1 fruit fly cellular context compared by ENCODE assay signal in genomic region chr2L:4981278-4981966, dm6.
A peak's percentile ranks its signal among the peaks of the same experiment; 100 is the strongest.
TF ChIP-seq lines count a peak whose summit lies in the region.

CG8892 (minus strand) TSS chr2L:4981592.
CG34126 (plus strand) TSS chr2L:4981614.

TF ChIP-seq in whole organism, embryonic, 481 proteins besides CTCF, POLR2A, EP300 and RAD21 (continued from another document and continues in another):
- TF ChIP-seq CG4282 (GFP tag; optimal IDR thresholded peaks at IDR 0.05; lab: Kevin White, UChicago), result peak; percentile 88
- TF ChIP-seq HmgZ (tag; optimal IDR thresholded peaks at IDR 0.05; lab: Kevin White, UChicago), result peak; percentile 98
- TF ChIP-seq slou (GFP tag; optimal IDR thresholded peaks at IDR 0.05; lab: Kevin White, UChicago), result peak; percentile 98
- peak; percentile 54 for TF ChIP-seq pfk (GFP tag; optimal IDR thresholded peaks at IDR 0.05; lab: Kevin White, UChicago)
- TF ChIP-seq caup (GFP tag; optimal IDR thresholded peaks at IDR 0.05; lab: Kevin White, UChicago; ENCODE audit: severe bottlenecking), result peak; percentile 96
- TF ChIP-seq Deaf1 (tag; optimal IDR thresholded peaks at IDR 0.05; lab: Kevin White, UChicago), result peak; percentile 81
- 0 out of 3 replicates have a peak, but pooled peaks have one; percentile 28 for TF ChIP-seq HLH4C (GFP tag; IDR thresholded peaks at IDR 0.05; lab: Robert Waterston, UW; ENCODE audit: partially characterized antibody)
- peak; percentile 97 for TF ChIP-seq klu (GFP tag; IDR thresholded peaks at IDR 0.05; lab: Robert Waterston, UW)
- peak; percentile 97 for TF ChIP-seq CG33557 (GFP tag; optimal IDR thresholded peaks at IDR 0.05; lab: Kevin White, UChicago)
- peak; percentile 94 for TF ChIP-seq ranshi (GFP tag; IDR thresholded peaks at IDR 0.05; lab: Robert Waterston, UW)
- TF ChIP-seq tin (GFP tag; optimal IDR thresholded peaks at IDR 0.05; lab: Kevin White, UChicago), result peak; percentile 99
- peak; percentile 93 for TF ChIP-seq CG10959 (GFP tag; IDR thresholded peaks at IDR 0.05; lab: Robert Waterston, UW)
- TF ChIP-seq lov (optimal IDR thresholded peaks at IDR 0.05; lab: Kevin White, UChicago), result no peak
- TF ChIP-seq lov (GFP tag; IDR thresholded peaks at IDR 0.05; lab: Robert Waterston, UW), result peak; percentile 72; the same call in 2 of the 3 replicates
- peak; percentile 98 for TF ChIP-seq CG1647 (GFP tag; optimal IDR thresholded peaks at IDR 0.05; lab: Kevin White, UChicago)
- peak; percentile 89 for TF ChIP-seq CG6254 (GFP tag; optimal IDR thresholded peaks at IDR 0.05; lab: Kevin White, UChicago)
- peak; percentile 87 for TF ChIP-seq salm (tag; optimal IDR thresholded peaks at IDR 0.05; lab: Kevin White, UChicago)
- peak; percentile 97 for TF ChIP-seq Fer3 (tag; optimal IDR thresholded peaks at IDR 0.05; lab: Kevin White, UChicago)
- peak; percentile 87 for TF ChIP-seq CG33213 (GFP tag; optimal IDR thresholded peaks at IDR 0.05; lab: Kevin White, UChicago)
- peak; percentile 99 for TF ChIP-seq CG9932 (GFP tag; IDR thresholded peaks at IDR 0.05; lab: Robert Waterston, UW)
- peak; percentile 83 for TF ChIP-seq CG3995 (GFP tag; optimal IDR thresholded peaks at IDR 0.05; lab: Kevin White, UChicago)
- TF ChIP-seq Hey (tag; optimal IDR thresholded peaks at IDR 0.05; lab: Kevin White, UChicago), result peak; percentile 87
- TF ChIP-seq Nf-YC (tag; optimal IDR thresholded peaks at IDR 0.05; lab: Kevin White, UChicago), result peak; percentile 92
- peak; percentile 96 for TF ChIP-seq H15 (GFP tag; IDR thresholded peaks at IDR 0.05; lab: Robert Waterston, UW)
- TF ChIP-seq CG9215 (GFP tag; IDR thresholded peaks at IDR 0.05; lab: Robert Waterston, UW), result peak; percentile 97
- TF ChIP-seq repo (GFP tag; optimal IDR thresholded peaks at IDR 0.05; lab: Kevin White, UChicago), result peak; percentile 91
- TF ChIP-seq Mrtf (GFP tag; IDR thresholded peaks at IDR 0.05; lab: Robert Waterston, UW), result peak; percentile 96
- TF ChIP-seq Sox102F (GFP tag; optimal IDR thresholded peaks at IDR 0.05; lab: Kevin White, UChicago), result peak; percentile 94
- TF ChIP-seq CG3847 (GFP tag; IDR thresholded peaks at IDR 0.05; lab: Robert Waterston, UW), result peak; percentile 99
- TF ChIP-seq kni (GFP tag; optimal IDR thresholded peaks at IDR 0.05; lab: Kevin White, UChicago), result peak; percentile 98
- TF ChIP-seq Mes4 (GFP tag; optimal IDR thresholded peaks at IDR 0.05; lab: Kevin White, UChicago), result peak; percentile 87
- TF ChIP-seq sob (GFP tag; IDR thresholded peaks at IDR 0.05; lab: Robert Waterston, UW), result peak; percentile 98
- TF ChIP-seq Blimp-1 (GFP tag; optimal IDR thresholded peaks at IDR 0.05; lab: Kevin White, UChicago), result peak; percentile 92
- peak; percentile 97 for TF ChIP-seq tgo (GFP tag; IDR thresholded peaks at IDR 0.05; lab: Robert Waterston, UW)
- TF ChIP-seq CG17612 (GFP tag; IDR thresholded peaks at IDR 0.05; lab: Robert Waterston, UW), result peak; percentile 87
- TF ChIP-seq CG14014 (GFP tag; IDR thresholded peaks at IDR 0.05; lab: Robert Waterston, UW), result peak; percentile 95
- no peak for TF ChIP-seq cad (GFP tag; optimal IDR thresholded peaks at IDR 0.05; lab: Kevin White, UChicago)
- TF ChIP-seq CG7786 (GFP tag; optimal IDR thresholded peaks at IDR 0.05; lab: Kevin White, UChicago), result peak; percentile 96
- TF ChIP-seq sim (GFP tag; IDR thresholded peaks at IDR 0.05; lab: Robert Waterston, UW), result peak; percentile 87
- TF ChIP-seq CG4707 (GFP tag; optimal IDR thresholded peaks at IDR 0.05; lab: Kevin White, UChicago), result peak; percentile 80
- TF ChIP-seq CG17802 (tag; optimal IDR thresholded peaks at IDR 0.05; lab: Kevin White, UChicago), result peak; percentile 90
- TF ChIP-seq Poxn (GFP tag; IDR thresholded peaks at IDR 0.05; lab: Robert Waterston, UW), result peak; percentile 86
- peak; percentile 97 for TF ChIP-seq CG9727 (GFP tag; optimal IDR thresholded peaks at IDR 0.05; lab: Kevin White, UChicago)
- peak; percentile 65 for TF ChIP-seq ac (GFP tag; optimal IDR thresholded peaks at IDR 0.05; lab: Kevin White, UChicago)
- TF ChIP-seq E2f2 (GFP tag; IDR thresholded peaks at IDR 0.05; lab: Robert Waterston, UW), result peak; percentile 75
- TF ChIP-seq CG8290 (GFP tag; optimal IDR thresholded peaks at IDR 0.05; lab: Kevin White, UChicago), result peak; percentile 98
- peak; percentile 91 to 94 for TF ChIP-seq CG8290 (tag; optimal IDR thresholded peaks at IDR 0.05; lab: Kevin White, UChicago)
- peak; percentile 96 for TF ChIP-seq Dek (tag; optimal IDR thresholded peaks at IDR 0.05; lab: Kevin White, UChicago)
- TF ChIP-seq MBD-R2 (GFP tag; IDR thresholded peaks at IDR 0.05; lab: Robert Waterston, UW), result peak; percentile 97
- peak; percentile 53; the same call in 1 of the 4 replicates for TF ChIP-seq Dll (GFP tag; IDR thresholded peaks at IDR 0.05; lab: Robert Waterston, UW; ENCODE audit: partially characterized antibody)
- peak; percentile 87 for TF ChIP-seq CG8359 (GFP tag; optimal IDR thresholded peaks at IDR 0.05; lab: Kevin White, UChicago; ENCODE audit: borderline replicate concordance)
- TF ChIP-seq CG8765 (GFP tag; IDR thresholded peaks at IDR 0.05; lab: Robert Waterston, UW), result peak; percentile 94
- no peak for TF ChIP-seq bigmax (GFP tag; optimal IDR thresholded peaks at IDR 0.05; lab: Kevin White, UChicago)
- peak; percentile 89 for TF ChIP-seq GATAe (GFP tag; conservative IDR thresholded peaks at IDR 0.05; lab: Robert Waterston, UW)
- TF ChIP-seq CG7372 (GFP tag; IDR thresholded peaks at IDR 0.05; lab: Robert Waterston, UW), result peak; percentile 97
- TF ChIP-seq CG17186 (GFP tag; optimal IDR thresholded peaks at IDR 0.05; lab: Kevin White, UChicago), result peak; percentile 95
- TF ChIP-seq CG18599 (GFP tag; optimal IDR thresholded peaks at IDR 0.05; lab: Kevin White, UChicago), result peak; percentile 98
- peak; percentile 73 for TF ChIP-seq CG42726 (GFP tag; IDR thresholded peaks at IDR 0.05; lab: Robert Waterston, UW; ENCODE audit: partially characterized antibody)
- peak; percentile 97 for TF ChIP-seq CG18764 (GFP tag; optimal IDR thresholded peaks at IDR 0.05; lab: Kevin White, UChicago)
- peak; percentile 93 for TF ChIP-seq ssp (GFP tag; IDR thresholded peaks at IDR 0.05; lab: Robert Waterston, UW)
- TF ChIP-seq CG32532 (GFP tag; IDR thresholded peaks at IDR 0.05; lab: Robert Waterston, UW), result peak; percentile 96
- TF ChIP-seq Ets97D (GFP tag; optimal IDR thresholded peaks at IDR 0.05; lab: Kevin White, UChicago), result peak; percentile 92
- peak; percentile 93 for TF ChIP-seq psq (GFP tag; optimal IDR thresholded peaks at IDR 0.05; lab: Kevin White, UChicago)
- TF ChIP-seq Dad (GFP tag; optimal IDR thresholded peaks at IDR 0.05; lab: Kevin White, UChicago), result peak; percentile 96
- no peak for TF ChIP-seq vnd (GFP tag; IDR thresholded peaks at IDR 0.05; lab: Robert Waterston, UW; ENCODE audit: partially characterized antibody)
- TF ChIP-seq fd3F (GFP tag; optimal IDR thresholded peaks at IDR 0.05; lab: Kevin White, UChicago), result peak; percentile 95
- TF ChIP-seq CG32772 (GFP tag; IDR thresholded peaks at IDR 0.05; lab: Robert Waterston, UW), result peak; percentile 96
- TF ChIP-seq CG2202 (tag; optimal IDR thresholded peaks at IDR 0.05; lab: Kevin White, UChicago), result peak; percentile 91
- peak; percentile 95 for TF ChIP-seq so (GFP tag; IDR thresholded peaks at IDR 0.05; lab: Robert Waterston, UW)
- peak; percentile 93 for TF ChIP-seq Side (GFP tag; optimal IDR thresholded peaks at IDR 0.05; lab: Kevin White, UChicago)
- TF ChIP-seq CG17829 (tag; optimal IDR thresholded peaks at IDR 0.05; lab: Kevin White, UChicago), result peak; percentile 98
- TF ChIP-seq nom (GFP tag; optimal IDR thresholded peaks at IDR 0.05; lab: Kevin White, UChicago), result peak; percentile 88
- TF ChIP-seq CG6175 (GFP tag; IDR thresholded peaks at IDR 0.05; lab: Robert Waterston, UW), result peak; percentile 92
- peak; percentile 96 for TF ChIP-seq shn (GFP tag; optimal IDR thresholded peaks at IDR 0.05; lab: Kevin White, UChicago)
- peak; percentile 98 for TF ChIP-seq HLH54F (GFP tag; optimal IDR thresholded peaks at IDR 0.05; lab: Kevin White, UChicago)
- peak; percentile 95 for TF ChIP-seq corto (GFP tag; optimal IDR thresholded peaks at IDR 0.05; lab: Kevin White, UChicago)
- TF ChIP-seq eyg (GFP tag; optimal IDR thresholded peaks at IDR 0.05; lab: Kevin White, UChicago), result peak; percentile 92
- peak; percentile 88 for TF ChIP-seq stc (GFP tag; IDR thresholded peaks at IDR 0.05; lab: Robert Waterston, UW)
- peak; percentile 96 for TF ChIP-seq CG34422 (GFP tag; IDR thresholded peaks at IDR 0.05; lab: Robert Waterston, UW)
- TF ChIP-seq CG9876 (GFP tag; optimal IDR thresholded peaks at IDR 0.05; lab: Kevin White, UChicago), result peak; percentile 96
- TF ChIP-seq mld (GFP tag; IDR thresholded peaks at IDR 0.05; lab: Robert Waterston, UW; ENCODE audit: partially characterized antibody), result no peak
- TF ChIP-seq br (optimal IDR thresholded peaks at IDR 0.05; lab: Kevin White, UChicago), result no peak
- TF ChIP-seq wdn (GFP tag; IDR thresholded peaks at IDR 0.05; lab: Robert Waterston, UW), result peak; percentile 90
- TF ChIP-seq ERR (GFP tag; optimal IDR thresholded peaks at IDR 0.05; lab: Kevin White, UChicago), result peak; percentile 87
- peak; percentile 94 for TF ChIP-seq sqz (GFP tag; optimal IDR thresholded peaks at IDR 0.05; lab: Kevin White, UChicago)
- peak; percentile 96 for TF ChIP-seq kay (GFP tag; optimal IDR thresholded peaks at IDR 0.05; lab: Kevin White, UChicago)
- TF ChIP-seq Sin3A (optimal IDR thresholded peaks at IDR 0.05; lab: Kevin White, UChicago), result peak; percentile 99
- TF ChIP-seq pum (GFP tag; optimal IDR thresholded peaks at IDR 0.05; lab: Kevin White, UChicago), result peak; percentile 99
- TF ChIP-seq Sry-β (GFP tag; optimal IDR thresholded peaks at IDR 0.05; lab: Kevin White, UChicago), result peak; percentile 81
- peak; percentile 97 for TF ChIP-seq twi (tag; optimal IDR thresholded peaks at IDR 0.05; lab: Kevin White, UChicago)
- TF ChIP-seq CG15696 (tag; optimal IDR thresholded peaks at IDR 0.05; lab: Kevin White, UChicago), result peak; percentile 98
- no peak for TF ChIP-seq tna (GFP tag; IDR thresholded peaks at IDR 0.05; lab: Robert Waterston, UW; ENCODE audit: partially characterized antibody)
- TF ChIP-seq Sry-δ (GFP tag; optimal IDR thresholded peaks at IDR 0.05; lab: Kevin White, UChicago), result peak; percentile 73
- TF ChIP-seq CG12744 (GFP tag; optimal IDR thresholded peaks at IDR 0.05; lab: Kevin White, UChicago), result peak; percentile 87
- TF ChIP-seq CG11247 (GFP tag; IDR thresholded peaks at IDR 0.05; lab: Robert Waterston, UW), result peak; percentile 96
- TF ChIP-seq CG17568 (GFP tag; optimal IDR thresholded peaks at IDR 0.05; lab: Kevin White, UChicago), result no peak
- TF ChIP-seq Oaz (GFP tag; IDR thresholded peaks at IDR 0.05; lab: Robert Waterston, UW), result peak; percentile 90
- TF ChIP-seq CG4328 (GFP tag; optimal IDR thresholded peaks at IDR 0.05; lab: Kevin White, UChicago), result peak; percentile 97
- peak; percentile 98 for TF ChIP-seq CG12391 (tag; optimal IDR thresholded peaks at IDR 0.05; lab: Kevin White, UChicago)
- peak; percentile 66 for TF ChIP-seq CG31365 (tag; optimal IDR thresholded peaks at IDR 0.05; lab: Kevin White, UChicago)
- TF ChIP-seq CG4730 (GFP tag; IDR thresholded peaks at IDR 0.05; lab: Robert Waterston, UW), result peak; percentile 95
- TF ChIP-seq ato (GFP tag; IDR thresholded peaks at IDR 0.05; lab: Robert Waterston, UW; ENCODE audit: partially characterized antibody), result no peak
- TF ChIP-seq danr (GFP tag; IDR thresholded peaks at IDR 0.05; lab: Robert Waterston, UW), result peak; percentile 94
- peak; percentile 94 for TF ChIP-seq CG14441 (GFP tag; IDR thresholded peaks at IDR 0.05; lab: Robert Waterston, UW)
- TF ChIP-seq CG8924 (tag; optimal IDR thresholded peaks at IDR 0.05; lab: Kevin White, UChicago), result peak; percentile 97
- TF ChIP-seq CoRest (tag; optimal IDR thresholded peaks at IDR 0.05; lab: Kevin White, UChicago), result peak; percentile 99
- TF ChIP-seq CG13296 (GFP tag; optimal IDR thresholded peaks at IDR 0.05; lab: Kevin White, UChicago), result peak; percentile 96
- peak; percentile 98 for TF ChIP-seq tio (GFP tag; optimal IDR thresholded peaks at IDR 0.05; lab: Kevin White, UChicago)
- peak; percentile 94 for TF ChIP-seq ara (GFP tag; IDR thresholded peaks at IDR 0.05; lab: Robert Waterston, UW)
- peak; percentile 97 for TF ChIP-seq Atf6 (GFP tag; IDR thresholded peaks at IDR 0.05; lab: Robert Waterston, UW)
- TF ChIP-seq bsh (GFP tag; optimal IDR thresholded peaks at IDR 0.05; lab: Kevin White, UChicago), result peak; percentile 75 to 94
- TF ChIP-seq Myb (GFP tag; optimal IDR thresholded peaks at IDR 0.05; lab: Kevin White, UChicago), result peak; percentile 84
- TF ChIP-seq CG3163 (GFP tag; optimal IDR thresholded peaks at IDR 0.05; lab: Kevin White, UChicago), result peak; percentile 84
- peak; percentile 94 for TF ChIP-seq CG11085 (GFP tag; IDR thresholded peaks at IDR 0.05; lab: Robert Waterston, UW)
- peak; percentile 96 for TF ChIP-seq Antp (GFP tag; optimal IDR thresholded peaks at IDR 0.05; lab: Kevin White, UChicago)
- peak; percentile 45; the same call in 1 of the 2 replicates for TF ChIP-seq Bgb (GFP tag; IDR thresholded peaks at IDR 0.05; lab: Robert Waterston, UW; ENCODE audit: partially characterized antibody)
- TF ChIP-seq grau (tag; optimal IDR thresholded peaks at IDR 0.05; lab: Kevin White, UChicago), result peak; percentile 96
- TF ChIP-seq sens (GFP tag; lab: Kevin White, UChicago), result peak; percentile 99
- TF ChIP-seq CG12769 (tag; optimal IDR thresholded peaks at IDR 0.05; lab: Kevin White, UChicago), result no peak
- TF ChIP-seq CG4404 (GFP tag; IDR thresholded peaks at IDR 0.05; lab: Robert Waterston, UW), result peak; percentile 99
- peak; percentile 96 for TF ChIP-seq CG31441 (GFP tag; IDR thresholded peaks at IDR 0.05; lab: Robert Waterston, UW)
- no peak for TF ChIP-seq CG14860 (GFP tag; IDR thresholded peaks at IDR 0.05; lab: Robert Waterston, UW; ENCODE audit: partially characterized antibody)
- peak; percentile 94 for TF ChIP-seq Atf-2 (GFP tag; optimal IDR thresholded peaks at IDR 0.05; lab: Kevin White, UChicago)
- TF ChIP-seq CG13287 (GFP tag; IDR thresholded peaks at IDR 0.05; lab: Robert Waterston, UW; ENCODE audit: partially characterized antibody), result peak; percentile 30; the same call in 1 of the 2 replicates
- peak; percentile 96 for TF ChIP-seq slp2 (GFP tag; optimal IDR thresholded peaks at IDR 0.05; lab: Kevin White, UChicago)
- TF ChIP-seq crol (GFP tag; IDR thresholded peaks at IDR 0.05; lab: Robert Waterston, UW), result no peak
- TF ChIP-seq chn (GFP tag; optimal IDR thresholded peaks at IDR 0.05; lab: Kevin White, UChicago), result peak; percentile 98
- peak; percentile 91 for TF ChIP-seq D19B (GFP tag; optimal IDR thresholded peaks at IDR 0.05; lab: Kevin White, UChicago)
- peak; percentile 69 for TF ChIP-seq CG10321 (GFP tag; IDR thresholded peaks at IDR 0.05; lab: Robert Waterston, UW)
- TF ChIP-seq YL-1 (GFP tag; optimal IDR thresholded peaks at IDR 0.05; lab: Kevin White, UChicago), result peak; percentile 92
